Fruit fly (Drosophila melanogaster) Kc167 (cell line): ENCODE measurements around the gene Dref.

Experiments used
- h ChIP-seq: fragments of >200 bp; optimal IDR thresholded peaks from 3 replicates; lab custom pipeline; 2018; ENCODE audit warnings: missing external identifiers
- insv ChIP-seq: fragments of >200 bp; optimal IDR thresholded peaks from 3 replicates; lab custom pipeline; 2018; ENCODE audit warnings: missing external identifiers
- ttk ChIP-seq: sonication (Bioruptor generic); optimal IDR thresholded peaks from 2 replicates; lab custom pipeline; 2017; ENCODE audit warnings: missing external identifiers

DNA sequence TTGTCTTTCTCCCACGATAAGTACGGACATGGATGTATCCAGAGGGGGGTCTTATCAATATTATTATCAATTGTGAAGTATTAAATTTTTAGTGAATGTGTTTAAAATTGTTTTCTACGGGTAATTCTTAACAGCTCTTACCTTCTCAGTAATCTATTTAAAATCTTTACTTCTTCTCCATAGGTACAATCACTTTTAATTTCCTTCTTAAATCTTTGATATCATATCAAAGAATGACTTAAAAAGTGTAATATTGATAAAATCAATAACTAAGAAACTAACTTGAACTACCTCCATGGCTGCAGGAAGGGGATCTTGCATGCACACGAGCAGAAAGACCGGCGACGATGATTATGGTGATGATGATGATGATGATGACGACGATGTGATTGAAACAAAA, 15.5 kb upstream of the Dref start:
- TF ChIP-seq ttk (lab: Kevin White, UChicago) (no peak), insv (no peak), h (lab: Kevin White, UChicago) (no peak)
